Worm (Caenorhabditis elegans): ENCODE results near the gene F08B12.11.
A peak's percentile ranks its signal among the peaks of the same experiment; 100 is the strongest.

F08B12.11 gene

ce11 chrX:11384534-11385441 lies at the start of gene F08B12.11, which contains the start of gene prmn-1:
F08B12.11 (plus strand) TSS chrX:11385054.
prmn-1 (plus strand) TSS chrX:11385084.
- TF ChIP-seq tab-1 (GFP tag; IDR thresholded peaks at IDR 0.05) (no peak), ztf-23 (GFP tag; IDR thresholded peaks at IDR 0.05) (peak; percentile 50; the same call in 1 of the 2 replicates), ref-1 (GFP tag; conservative IDR thresholded peaks at IDR 0.05) (no peak), klf-2 (GFP tag; conservative IDR thresholded peaks at IDR 0.05) (no peak), med-1 (GFP tag; optimal IDR thresholded peaks at IDR 0.05; ENCODE audit: insufficient read depth) (no peak), flt-1 (GFP tag; IDR thresholded peaks at IDR 0.05) (no peak), ztf-29 (GFP tag; IDR thresholded peaks at IDR 0.05) (peak; percentile 46; the same call in 1 of the 2 replicates), T22C8.4 (GFP tag; IDR thresholded peaks at IDR 0.05) (no peak), cog-1 (tag; optimal IDR thresholded peaks at IDR 0.05) (no peak)

- TF ChIP-seq tab-1 (GFP tag; IDR thresholded peaks at IDR 0.05): no peak
- TF ChIP-seq ztf-23 (GFP tag; IDR thresholded peaks at IDR 0.05): no peak
- no peak for TF ChIP-seq T22C8.4 (GFP tag; IDR thresholded peaks at IDR 0.05)
- no peak for TF ChIP-seq cog-1 (tag; optimal IDR thresholded peaks at IDR 0.05)
- no peak for TF ChIP-seq flt-1 (GFP tag; IDR thresholded peaks at IDR 0.05)
- TF ChIP-seq ref-1 (GFP tag; conservative IDR thresholded peaks at IDR 0.05): no peak
- TF ChIP-seq ztf-29 (GFP tag; IDR thresholded peaks at IDR 0.05): no peak
- TF ChIP-seq klf-2 (GFP tag; conservative IDR thresholded peaks at IDR 0.05): no peak
- TF ChIP-seq med-1 (GFP tag; optimal IDR thresholded peaks at IDR 0.05; ENCODE audit: insufficient read depth): no peak
These were observed 47.8 kb upstream of the F08B12.11 start for ce11 chrX:11337095-11337494.

ce11 chrX:11337783-11338182 lies 47.1 kb upstream of the F08B12.11 start, which contains the start of gene gcy-9:
gcy-9 (minus strand) TSS chrX:11337883.
- TF ChIP-seq klf-2 (GFP tag; conservative IDR thresholded peaks at IDR 0.05) (no peak), med-1 (GFP tag; optimal IDR thresholded peaks at IDR 0.05; ENCODE audit: insufficient read depth) (no peak), ref-1 (GFP tag; conservative IDR thresholded peaks at IDR 0.05) (no peak), T22C8.4 (GFP tag; IDR thresholded peaks at IDR 0.05) (no peak), ztf-23 (GFP tag; IDR thresholded peaks at IDR 0.05) (no peak), ztf-29 (GFP tag; IDR thresholded peaks at IDR 0.05) (no peak), cog-1 (tag; optimal IDR thresholded peaks at IDR 0.05) (no peak)

ce11 chrX:11339375-11339924 lies 45.4 kb upstream of the F08B12.11 start, which contains the start of gene aco-1:
aco-1 (plus strand) TSS chrX:11339874.
- TF ChIP-seq med-1 (GFP tag; optimal IDR thresholded peaks at IDR 0.05; ENCODE audit: insufficient read depth): no peak
- no peak for TF ChIP-seq ref-1 (GFP tag; conservative IDR thresholded peaks at IDR 0.05)
- TF ChIP-seq ztf-23 (GFP tag; IDR thresholded peaks at IDR 0.05): no peak
- TF ChIP-seq tab-1 (GFP tag; IDR thresholded peaks at IDR 0.05): no peak
- TF ChIP-seq ztf-29 (GFP tag; IDR thresholded peaks at IDR 0.05): no peak
- TF ChIP-seq T22C8.4 (GFP tag; IDR thresholded peaks at IDR 0.05): no peak
- TF ChIP-seq klf-2 (GFP tag; conservative IDR thresholded peaks at IDR 0.05): no peak
- no peak for TF ChIP-seq flt-1 (GFP tag; IDR thresholded peaks at IDR 0.05)
- no peak for TF ChIP-seq cog-1 (tag; optimal IDR thresholded peaks at IDR 0.05)

- TF ChIP-seq ref-1 (GFP tag; conservative IDR thresholded peaks at IDR 0.05): no peak
- no peak for TF ChIP-seq flt-1 (GFP tag; IDR thresholded peaks at IDR 0.05)
- no peak for TF ChIP-seq ztf-23 (GFP tag; IDR thresholded peaks at IDR 0.05)
- TF ChIP-seq tab-1 (GFP tag; IDR thresholded peaks at IDR 0.05): no peak
- no peak for TF ChIP-seq med-1 (GFP tag; optimal IDR thresholded peaks at IDR 0.05; ENCODE audit: insufficient read depth)
- TF ChIP-seq ztf-29 (GFP tag; IDR thresholded peaks at IDR 0.05): no peak
- TF ChIP-seq cog-1 (tag; optimal IDR thresholded peaks at IDR 0.05): no peak
- TF ChIP-seq klf-2 (GFP tag; conservative IDR thresholded peaks at IDR 0.05): no peak
- no peak for TF ChIP-seq T22C8.4 (GFP tag; IDR thresholded peaks at IDR 0.05)
These were observed 44.4 kb upstream of the F08B12.11 start for ce11 chrX:11340478-11340877.

ce11 chrX:11344899-11345298 lies 40.0 kb upstream of the F08B12.11 start:
- TF ChIP-seq med-1 (GFP tag; optimal IDR thresholded peaks at IDR 0.05; ENCODE audit: insufficient read depth) (no peak), cog-1 (tag; optimal IDR thresholded peaks at IDR 0.05) (no peak)

ce11 chrX:11345471-11345870 lies 39.4 kb upstream of the F08B12.11 start:
- no peak for TF ChIP-seq klf-2 (GFP tag; conservative IDR thresholded peaks at IDR 0.05)
- TF ChIP-seq tab-1 (GFP tag; IDR thresholded peaks at IDR 0.05): no peak
- TF ChIP-seq cog-1 (tag; optimal IDR thresholded peaks at IDR 0.05): no peak
- no peak for TF ChIP-seq ref-1 (GFP tag; conservative IDR thresholded peaks at IDR 0.05)
- TF ChIP-seq med-1 (GFP tag; optimal IDR thresholded peaks at IDR 0.05; ENCODE audit: insufficient read depth): no peak
- TF ChIP-seq ztf-23 (GFP tag; IDR thresholded peaks at IDR 0.05): no peak
- TF ChIP-seq T22C8.4 (GFP tag; IDR thresholded peaks at IDR 0.05): no peak
- no peak for TF ChIP-seq ztf-29 (GFP tag; IDR thresholded peaks at IDR 0.05)
- no peak for TF ChIP-seq flt-1 (GFP tag; IDR thresholded peaks at IDR 0.05)

- TF ChIP-seq med-1 (GFP tag; optimal IDR thresholded peaks at IDR 0.05; ENCODE audit: insufficient read depth) (no peak), ref-1 (GFP tag; conservative IDR thresholded peaks at IDR 0.05) (no peak), cog-1 (tag; optimal IDR thresholded peaks at IDR 0.05) (no peak), ztf-23 (GFP tag; IDR thresholded peaks at IDR 0.05) (no peak), T22C8.4 (GFP tag; IDR thresholded peaks at IDR 0.05) (no peak), klf-2 (GFP tag; conservative IDR thresholded peaks at IDR 0.05) (no peak), ztf-29 (GFP tag; IDR thresholded peaks at IDR 0.05) (no peak), flt-1 (GFP tag; IDR thresholded peaks at IDR 0.05) (no peak), tab-1 (GFP tag; IDR thresholded peaks at IDR 0.05) (no peak)
These were observed 38.7 kb upstream of the F08B12.11 start, which contains the start of gene oct-2 for ce11 chrX:11346155-11346554. oct-2 (plus strand) TSS chrX:11346455.

- TF ChIP-seq cog-1 (tag; optimal IDR thresholded peaks at IDR 0.05) (no peak), med-1 (GFP tag; optimal IDR thresholded peaks at IDR 0.05; ENCODE audit: insufficient read depth) (no peak), flt-1 (GFP tag; IDR thresholded peaks at IDR 0.05) (no peak), T22C8.4 (GFP tag; IDR thresholded peaks at IDR 0.05) (no peak), ztf-23 (GFP tag; IDR thresholded peaks at IDR 0.05) (no peak), klf-2 (GFP tag; conservative IDR thresholded peaks at IDR 0.05) (no peak), ztf-29 (GFP tag; IDR thresholded peaks at IDR 0.05) (no peak), ref-1 (GFP tag; conservative IDR thresholded peaks at IDR 0.05) (no peak), tab-1 (GFP tag; IDR thresholded peaks at IDR 0.05) (no peak)
These were observed 33.6 kb upstream of the F08B12.11 start for ce11 chrX:11351288-11351687.
